Worm (Caenorhabditis elegans) whole organism, early embryonic: ENCODE results near the gene ZK632.14.

Source experiments
- B0310.2 ChIP-seq: sonication (generic microtip); optimal IDR thresholded peaks from 2 replicates; lab custom pipeline; 2016; ENCODE audit warnings: mild to moderate bottlenecking, missing genetic modification characterization, missing compliant biosample characterization
- aly-1 ChIP-seq: sonication (generic microtip); optimal IDR thresholded peaks from 2 replicates; lab custom pipeline; 2016; ENCODE audit warnings: missing genetic modification characterization, missing compliant biosample characterization
- ama-1 ChIP-seq: fragments of 150-350 bp; optimal IDR thresholded peaks from 2 replicates; lab custom pipeline; 2014
- ceh-13 ChIP-seq: fragments of 200-800 bp; sonication (Bioruptor generic); optimal IDR thresholded peaks from 2 replicates; lab custom pipeline; 2018; ENCODE audit warnings: mild to moderate bottlenecking, missing genetic modification characterization, missing compliant biosample characterization
- ets-7 ChIP-seq: sonication (generic microtip); optimal IDR thresholded peaks from 2 replicates; lab custom pipeline; 2016; ENCODE audit warnings: missing genotype, missing genetic modification characterization, missing compliant biosample characterization
- flt-1 ChIP-seq: fragments of 200-800 bp; sonication (Bioruptor generic); IDR thresholded peaks from 2 replicates; pipeline ENCODE4 v1.3.6; 2022; ENCODE audit warnings: missing genetic modification characterization, missing compliant biosample characterization
- hmg-4 ChIP-seq: fragments of 200-800 bp; sonication (Bioruptor generic); optimal IDR thresholded peaks from 2 replicates; lab custom pipeline; 2018; ENCODE audit warnings: mild to moderate bottlenecking, missing genetic modification characterization, missing compliant biosample characterization
- pes-1 ChIP-seq: fragments of 200-800 bp; sonication (Bioruptor generic); IDR thresholded peaks from 2 replicates; pipeline ENCODE4 v1.3.6; 2022; ENCODE audit warnings: missing genetic modification reagents, missing genetic modification characterization, missing compliant biosample characterization
- sea-1 ChIP-seq: fragments of 200-800 bp; sonication (Bioruptor generic); conservative IDR thresholded peaks from 2 replicates; pipeline ENCODE4 v1.3.6; 2022; ENCODE audit warnings: missing genetic modification characterization, missing compliant biosample characterization

DNA sequence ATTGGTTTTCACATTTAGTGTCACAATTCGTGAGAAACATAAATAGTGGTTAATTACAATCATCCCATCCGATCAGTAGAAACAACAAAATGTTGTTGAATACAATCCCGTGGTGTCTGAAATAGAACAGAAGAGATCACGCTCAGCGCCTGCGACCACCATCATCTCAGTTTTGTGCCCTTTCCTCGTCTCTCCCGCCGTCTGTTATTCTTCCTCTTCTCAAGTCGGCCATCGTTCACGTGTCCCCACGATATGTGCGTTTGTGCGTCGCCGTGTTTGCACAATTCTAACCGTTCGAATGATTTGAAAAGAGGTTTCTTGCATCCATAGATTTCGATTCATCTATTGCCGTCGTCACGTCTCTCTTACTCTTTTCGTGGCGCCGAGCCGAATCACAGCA is 5.5 kb downstream of the ZK632.14 start, which contains the start of gene panl-3:
- no peak for TF ChIP-seq ama-1
- TF ChIP-seq aly-1, result peak; percentile 57
- TF ChIP-seq pes-1 (GFP tag; lab: Robert Waterston, UW), result no peak
- no peak for TF ChIP-seq sea-1
- peak; percentile 45 for TF ChIP-seq hmg-4 (GFP tag; lab: Kevin White, UChicago)
- no peak for TF ChIP-seq ets-7 (tag; lab: Kevin White, UChicago)
- no peak for TF ChIP-seq flt-1 (GFP tag; lab: Robert Waterston, UW)
- TF ChIP-seq B0310.2, result no peak
- no peak for TF ChIP-seq ceh-13
